Fruit fly (Drosophila melanogaster): ENCODE measurements around the gene CG6293.

The CG6293 gene

dm6 chr3R:10356563-10357363 lies 45.4 kb upstream of the CG6293 start (continued):
- no peak for TF ChIP-seq CG5953 (GFP tag; IDR thresholded peaks at IDR 0.05)
- peak; percentile 63 for TF ChIP-seq CG15011 (GFP tag; optimal IDR thresholded peaks at IDR 0.05)
- no peak for TF ChIP-seq CG16779 (GFP tag; IDR thresholded peaks at IDR 0.05)
- TF ChIP-seq run (tag; optimal IDR thresholded peaks at IDR 0.05), result peak; percentile 67
- TF ChIP-seq aop (GFP tag; IDR thresholded peaks at IDR 0.05), result no peak
- peak; percentile 74 for TF ChIP-seq CG18476 (GFP tag; optimal IDR thresholded peaks at IDR 0.05)
- TF ChIP-seq CG17802 (tag; optimal IDR thresholded peaks at IDR 0.05), result peak; percentile 41
- no peak for TF ChIP-seq Doc3 (GFP tag; IDR thresholded peaks at IDR 0.05; ENCODE audit: partially characterized antibody)
- TF ChIP-seq CG3065 (GFP tag; optimal IDR thresholded peaks at IDR 0.05), result peak; percentile 19
- peak; percentile 58 for TF ChIP-seq tup (GFP tag; optimal IDR thresholded peaks at IDR 0.05)
- TF ChIP-seq gro (GFP tag; optimal IDR thresholded peaks at IDR 0.05), result peak; percentile 51
- TF ChIP-seq fd96Cb (tag; optimal IDR thresholded peaks at IDR 0.05), result peak; percentile 84
- TF ChIP-seq Hr51 (GFP tag; optimal IDR thresholded peaks at IDR 0.05), result peak; percentile 72 to 77
- peak; percentile 69 for TF ChIP-seq onecut (GFP tag; IDR thresholded peaks at IDR 0.05)
- peak; percentile 26 for TF ChIP-seq kah (GFP tag; optimal IDR thresholded peaks at IDR 0.05)
- TF ChIP-seq ssp (GFP tag; IDR thresholded peaks at IDR 0.05), result no peak
- peak; percentile 36 for TF ChIP-seq Sry-δ (GFP tag; optimal IDR thresholded peaks at IDR 0.05)
- TF ChIP-seq Chrac-16 (GFP tag; optimal IDR thresholded peaks at IDR 0.05), result peak; percentile 79
- TF ChIP-seq CG18011 (GFP tag; optimal IDR thresholded peaks at IDR 0.05), result peak; percentile 46
- TF ChIP-seq pzg (GFP tag; optimal IDR thresholded peaks at IDR 0.05), result no peak
- peak; percentile 84 for TF ChIP-seq nmo (GFP tag; optimal IDR thresholded peaks at IDR 0.05)
- TF ChIP-seq CG15696 (tag; optimal IDR thresholded peaks at IDR 0.05), result peak; percentile 70
- peak; percentile 72 for TF ChIP-seq Atf3 (GFP tag; optimal IDR thresholded peaks at IDR 0.05)
- TF ChIP-seq CG42726 (GFP tag; IDR thresholded peaks at IDR 0.05; ENCODE audit: partially characterized antibody), result no peak
- peak; percentile 53 for TF ChIP-seq Dad (GFP tag; optimal IDR thresholded peaks at IDR 0.05)
- peak; percentile 60 for TF ChIP-seq Spps (tag; optimal IDR thresholded peaks at IDR 0.05)
- peak; percentile 65 for TF ChIP-seq CG6683 (GFP tag; optimal IDR thresholded peaks at IDR 0.05)
- peak; percentile 76 for TF ChIP-seq disco-r (GFP tag; optimal IDR thresholded peaks at IDR 0.05)
- TF ChIP-seq CG10209 (GFP tag; optimal IDR thresholded peaks at IDR 0.05), result peak; percentile 82
- TF ChIP-seq CG10321 (GFP tag; IDR thresholded peaks at IDR 0.05), result 0 out of 2 replicates have a peak, but pooled peaks have one; percentile 2
- TF ChIP-seq CG30403 (GFP tag; optimal IDR thresholded peaks at IDR 0.05), result peak; percentile 88
- TF ChIP-seq Side (GFP tag; optimal IDR thresholded peaks at IDR 0.05), result peak; percentile 83
- TF ChIP-seq Max (GFP tag; optimal IDR thresholded peaks at IDR 0.05), result peak; percentile 79
- TF ChIP-seq CG11456 (GFP tag; IDR thresholded peaks at IDR 0.05), result no peak
- no peak for TF ChIP-seq CG3847 (GFP tag; IDR thresholded peaks at IDR 0.05)
- TF ChIP-seq CG1233 (GFP tag; optimal IDR thresholded peaks at IDR 0.05), result peak; percentile 77
- TF ChIP-seq CG13296 (GFP tag; optimal IDR thresholded peaks at IDR 0.05), result peak; percentile 73
- no peak for TF ChIP-seq Optix (GFP tag; IDR thresholded peaks at IDR 0.05)
- TF ChIP-seq chif (GFP tag; optimal IDR thresholded peaks at IDR 0.05), result peak; percentile 59 to 74
- TF ChIP-seq tap (tag; optimal IDR thresholded peaks at IDR 0.05), result peak; percentile 83
- peak; percentile 70 for TF ChIP-seq CG1529 (GFP tag; optimal IDR thresholded peaks at IDR 0.05)
- peak; percentile 66 for TF ChIP-seq zfh2 (GFP tag; optimal IDR thresholded peaks at IDR 0.05)
- peak; percentile 51 for TF ChIP-seq CG12942 (GFP tag; optimal IDR thresholded peaks at IDR 0.05)
- peak; percentile 65; the same call in 1 of the 3 replicates for TF ChIP-seq CG7357 (GFP tag; IDR thresholded peaks at IDR 0.05)
- peak; percentile 62 for TF ChIP-seq CG9817 (tag; optimal IDR thresholded peaks at IDR 0.05)
- TF ChIP-seq Hsf (GFP tag; optimal IDR thresholded peaks at IDR 0.05), result peak; percentile 84
- peak; percentile 63 for TF ChIP-seq CG30431 (GFP tag; optimal IDR thresholded peaks at IDR 0.05)
- peak; percentile 85 for TF ChIP-seq dmrt99B (tag; optimal IDR thresholded peaks at IDR 0.05)
- peak; percentile 26 for TF ChIP-seq YL-1 (GFP tag; optimal IDR thresholded peaks at IDR 0.05)

Measured in whole organism, embryonic.